Worm (Caenorhabditis elegans): ENCODE results near the gene F22B3.7.
"Not testable (repeated sequence)": the region's sequence is repeated elsewhere in the genome, so short reads cannot be mapped to it uniquely, and the experiment has no call there.

Gene F22B3.7

ce11 chrIV:11431448-11431847 lies 9.9 kb upstream of the F22B3.7 start:
- TF ChIP-seq lin-11 (tag; optimal IDR thresholded peaks at IDR 0.05) (no peak), sma-3 (GFP tag; optimal IDR thresholded peaks at IDR 0.05) (no peak), peb-1 (tag; optimal IDR thresholded peaks at IDR 0.05) (no peak), unc-39 (tag; optimal IDR thresholded peaks at IDR 0.05) (no peak), nhr-10 (tag; optimal IDR thresholded peaks at IDR 0.05) (no peak), aly-2 (tag; optimal IDR thresholded peaks at IDR 0.05) (no peak), Y55F3AM.14 (GFP tag; optimal IDR thresholded peaks at IDR 0.05) (no peak), nhr-21 (tag; optimal IDR thresholded peaks at IDR 0.05) (no peak), crh-2 (tag; optimal IDR thresholded peaks at IDR 0.05) (no peak), lin-13 (GFP tag; optimal IDR thresholded peaks at IDR 0.05) (no peak), nhr-77 (tag; optimal IDR thresholded peaks at IDR 0.05) (no peak), gmeb-1 (tag; optimal IDR thresholded peaks at IDR 0.05) (no peak)

ce11 chrIV:11425442-11425841 lies 3.8 kb upstream of the F22B3.7 start, which contains the start of gene kin-4:
Gene kin-4 (plus strand): TSS chrIV:11425742.
- no peak for TF ChIP-seq R02D3.7 (tag; optimal IDR thresholded peaks at IDR 0.05)
- no peak for TF ChIP-seq nhr-6 (tag; optimal IDR thresholded peaks at IDR 0.05)
- no peak for TF ChIP-seq ztf-1 (GFP tag; conservative IDR thresholded peaks at IDR 0.05)
- TF ChIP-seq sem-4 (tag; optimal IDR thresholded peaks at IDR 0.05), result no peak
- no peak for TF ChIP-seq elt-3 (tag; optimal IDR thresholded peaks at IDR 0.05)
- TF ChIP-seq gmeb-1 (tag; optimal IDR thresholded peaks at IDR 0.05), result no peak
- TF ChIP-seq unc-62 (GFP tag; optimal IDR thresholded peaks at IDR 0.05), result no peak
- TF ChIP-seq lin-13 (GFP tag; optimal IDR thresholded peaks at IDR 0.05), result no peak
- no peak for TF ChIP-seq mdl-1 (tag; optimal IDR thresholded peaks at IDR 0.05)
- TF ChIP-seq snpc-4 (tag; optimal IDR thresholded peaks at IDR 0.05), result no peak
- no peak for TF ChIP-seq nhr-77 (tag; optimal IDR thresholded peaks at IDR 0.05)
- no peak for TF ChIP-seq mbf-1 (tag; optimal IDR thresholded peaks at IDR 0.05)
- TF ChIP-seq nhr-237 (tag; optimal IDR thresholded peaks at IDR 0.05), result no peak
- TF ChIP-seq unc-39 (tag; optimal IDR thresholded peaks at IDR 0.05), result no peak

- TF ChIP-seq dmd-4 (tag; optimal IDR thresholded peaks at IDR 0.05), result no peak
- no peak for TF ChIP-seq ztf-4 (tag; optimal IDR thresholded peaks at IDR 0.05)
- no peak for TF ChIP-seq unc-62 (GFP tag; optimal IDR thresholded peaks at IDR 0.05)
- TF ChIP-seq ZK546.5 (tag; optimal IDR thresholded peaks at IDR 0.05), result no peak
- no peak for TF ChIP-seq elt-1 (tag; optimal IDR thresholded peaks at IDR 0.05)
- TF ChIP-seq peb-1 (tag; optimal IDR thresholded peaks at IDR 0.05), result no peak
- no peak for TF ChIP-seq ztf-1 (GFP tag; conservative IDR thresholded peaks at IDR 0.05)
- no peak for TF ChIP-seq nhr-23 (tag; optimal IDR thresholded peaks at IDR 0.05)
- TF ChIP-seq nhr-25 (tag; optimal IDR thresholded peaks at IDR 0.05), result no peak
- TF ChIP-seq mdl-1 (tag; optimal IDR thresholded peaks at IDR 0.05), result no peak
- TF ChIP-seq unc-39 (tag; optimal IDR thresholded peaks at IDR 0.05), result no peak
- TF ChIP-seq lin-13 (GFP tag; optimal IDR thresholded peaks at IDR 0.05), result no peak
- TF ChIP-seq nhr-12 (tag; optimal IDR thresholded peaks at IDR 0.05), result no peak
- TF ChIP-seq unc-55 (GFP tag; optimal IDR thresholded peaks at IDR 0.05), result no peak
- TF ChIP-seq nhr-6 (tag; optimal IDR thresholded peaks at IDR 0.05), result no peak
- no peak for TF ChIP-seq crh-2 (tag; optimal IDR thresholded peaks at IDR 0.05)
- TF ChIP-seq nhr-237 (tag; optimal IDR thresholded peaks at IDR 0.05), result no peak
- TF ChIP-seq alr-1 (tag; optimal IDR thresholded peaks at IDR 0.05), result no peak
- no peak for TF ChIP-seq sma-3 (GFP tag; optimal IDR thresholded peaks at IDR 0.05)
- TF ChIP-seq ztf-11 (tag; optimal IDR thresholded peaks at IDR 0.05), result no peak
Observed at ce11 chrIV:11424830-11425229, 3.2 kb upstream of the F22B3.7 start, which contains the start of gene F22B3.8. Gene F22B3.8 (minus strand): TSS chrIV:11424930.

ce11 chrIV:11416724-11417123 lies 4.9 kb downstream of the F22B3.7 start, which contains the start of gene F22B3.5:
Gene F22B3.5 (minus strand): TSS chrIV:11416824.
- not testable (repeated sequence) for TF ChIP-seq Y55F3AM.14 (GFP tag; optimal IDR thresholded peaks at IDR 0.05); nhr-11 (tag; optimal IDR thresholded peaks at IDR 0.05); nhr-6 (tag; optimal IDR thresholded peaks at IDR 0.05)

ce11 chrIV:11414920-11415319 lies 6.7 kb downstream of the F22B3.7 start, which contains the start of gene F22B3.10:
Gene F22B3.10 (minus strand): TSS chrIV:11415020.
- TF ChIP-seq snpc-4 (tag; optimal IDR thresholded peaks at IDR 0.05) (no peak), R02D3.7 (tag; optimal IDR thresholded peaks at IDR 0.05) (no peak), lsy-2 (tag; optimal IDR thresholded peaks at IDR 0.05) (no peak), nhr-129 (tag; optimal IDR thresholded peaks at IDR 0.05) (no peak), gmeb-1 (tag; optimal IDR thresholded peaks at IDR 0.05) (no peak), nhr-25 (tag; optimal IDR thresholded peaks at IDR 0.05) (no peak), F13H6.1 (tag; optimal IDR thresholded peaks at IDR 0.05) (no peak), nhr-237 (tag; optimal IDR thresholded peaks at IDR 0.05) (no peak), ztf-1 (GFP tag; conservative IDR thresholded peaks at IDR 0.05) (no peak), unc-55 (GFP tag; optimal IDR thresholded peaks at IDR 0.05) (no peak), dmd-4 (tag; optimal IDR thresholded peaks at IDR 0.05) (no peak), mab-5 (tag; optimal IDR thresholded peaks at IDR 0.05) (no peak), lin-39 (tag; optimal IDR thresholded peaks at IDR 0.05) (no peak), elt-1 (tag; optimal IDR thresholded peaks at IDR 0.05) (no peak), ztf-4 (tag; optimal IDR thresholded peaks at IDR 0.05) (no peak), Y55F3AM.14 (GFP tag; optimal IDR thresholded peaks at IDR 0.05) (no peak)

Measured in whole organism, L2 larva.